Worm (Caenorhabditis elegans): Measurements from ENCODE around the gene T11G6.5.

- TF ChIP-seq ZK546.5 (tag; optimal IDR thresholded peaks at IDR 0.05): no peak
- no peak for TF ChIP-seq sem-4 (tag; optimal IDR thresholded peaks at IDR 0.05)
- TF ChIP-seq lin-13 (GFP tag; optimal IDR thresholded peaks at IDR 0.05): no peak
- TF ChIP-seq ceh-16 (tag; optimal IDR thresholded peaks at IDR 0.05): no peak
Observed at ce11 chrIV:10868629-10869251, 26.2 kb upstream of the T11G6.5 start, which contains the start of gene F13E9.11.

Data from whole organism, L2 larva.